Worm (Caenorhabditis elegans) whole organism, L4 larva: ENCODE data around the gene C34C12.12.
A peak's percentile ranks its signal among the peaks of the same experiment; 100 is the strongest.

Source experiments
- F37D6.2 ChIP-seq: sonication (generic microtip); optimal IDR thresholded peaks from 2 replicates; lab custom pipeline; 2016; ENCODE audit warnings: mild to moderate bottlenecking, missing genetic modification characterization, missing compliant biosample characterization
- F44E2.7 ChIP-seq: fragments of 200-800 bp; sonication (Bioruptor generic); IDR thresholded peaks from 2 replicates; pipeline ENCODE4 v2.1.2; 2022; ENCODE audit warnings: missing genetic modification characterization, missing compliant biosample characterization
- T20F7.1 ChIP-seq: fragments of 200-800 bp; sonication (Bioruptor generic); optimal IDR thresholded peaks from 2 replicates; lab custom pipeline; 2018; ENCODE audit warnings: mild to moderate bottlenecking, missing genetic modification characterization, missing compliant biosample characterization
- Y105C5A.15 ChIP-seq: fragments of 200-800 bp; sonication (Bioruptor generic); IDR thresholded peaks from 2 replicates; pipeline ENCODE4 v1.3.6; 2022; ENCODE audit warnings: missing genetic modification characterization, missing compliant biosample characterization
- Y75B8A.6 ChIP-seq: fragments of 200-800 bp; sonication (Bioruptor generic); IDR thresholded peaks from 2 replicates; pipeline ENCODE4 v1.3.6; 2022; ENCODE audit warnings: missing genetic modification reagents, missing genetic modification characterization, missing compliant biosample characterization
- ZK337.2 ChIP-seq: fragments of 200-800 bp; sonication (Bioruptor generic); IDR thresholded peaks from 2 replicates; pipeline ENCODE4 v1.3.6; 2022; ENCODE audit warnings: missing genetic modification reagents, missing genetic modification characterization, missing compliant biosample characterization
- ZK546.5 ChIP-seq, 2 experiments: sonication (generic microtip); optimal IDR thresholded peaks; 2 replicates each; lab custom pipeline; 2017; ENCODE audit warnings: missing biosample characterization in 2 of 2, missing genetic modification characterization in 2 of 2
- aha-1 ChIP-seq: fragments of 150-350 bp; peaks from one replicate; lab custom pipeline; 2014; ENCODE audit warnings: missing biosample characterization, missing genetic modification characterization
- aly-2 ChIP-seq: sonication (generic microtip); optimal IDR thresholded peaks from 2 replicates; lab custom pipeline; 2018; ENCODE audit warnings: missing biosample characterization, missing genetic modification characterization
- ama-1 ChIP-seq: fragments of 150-350 bp; optimal IDR thresholded peaks from 2 replicates; lab custom pipeline; 2014; ENCODE audit warnings: inconsistent platforms, mixed read lengths
- ceh-20 ChIP-seq: fragments of 200-800 bp; sonication (Bioruptor generic); IDR thresholded peaks from 2 replicates; pipeline ENCODE4 v1.3.6; 2022; ENCODE audit warnings: missing genetic modification reagents, missing genetic modification characterization, missing compliant biosample characterization
- ceh-28 ChIP-seq: fragments of 150-350 bp; optimal IDR thresholded peaks from 2 replicates; lab custom pipeline; 2014; ENCODE audit warnings: missing biosample characterization, missing genetic modification reagents, missing genetic modification characterization
- ceh-32 ChIP-seq: sonication (generic microtip); optimal IDR thresholded peaks from 2 replicates; lab custom pipeline; 2016; ENCODE audit warnings: mild to moderate bottlenecking, missing genetic modification characterization, missing compliant biosample characterization; ENCODE audit not compliant: poor library complexity
- ceh-44 ChIP-seq: fragments of 200-800 bp; sonication (Bioruptor generic); IDR thresholded peaks from 2 replicates; pipeline ENCODE4 v1.3.6; 2022; ENCODE audit warnings: missing genetic modification reagents, missing genetic modification characterization, missing compliant biosample characterization
- ceh-62 ChIP-seq: sonication (generic microtip); optimal IDR thresholded peaks from 2 replicates; lab custom pipeline; 2017; ENCODE audit warnings: missing biosample characterization, missing genetic modification characterization
- ceh-82 ChIP-seq: sonication (generic microtip); optimal IDR thresholded peaks from 2 replicates; lab custom pipeline; 2017; ENCODE audit warnings: missing biosample characterization, missing genetic modification characterization
- cey-2 ChIP-seq: sonication (generic microtip); optimal IDR thresholded peaks from 3 replicates; lab custom pipeline; 2017; ENCODE audit warnings: missing genetic modification characterization, mild to moderate bottlenecking, missing compliant biosample characterization, antibody characterized with exemption, borderline replicate concordance; ENCODE audit not compliant: insufficient read depth
- daf-12 ChIP-seq: fragments of 150-350 bp; optimal IDR thresholded peaks from 2 replicates; lab custom pipeline; 2014; ENCODE audit warnings: missing biosample characterization, missing genetic modification reagents, missing genetic modification characterization
- daf-16 ChIP-seq, 3 experiments: sonication (generic microtip); optimal IDR thresholded peaks; 2 replicates each; lab custom pipeline; 2016 to 2017; ENCODE audit warnings: missing genetic modification characterization in 3 of 3, missing genetic modification reagents in 3 of 3, mild to moderate bottlenecking in 2 of 3, missing compliant biosample characterization in 2 of 3, missing biosample characterization in 1 of 3, moderate library complexity in 1 of 3
- daf-19 ChIP-seq: fragments of 200-800 bp; sonication (Bioruptor generic); conservative IDR thresholded peaks from 2 replicates; pipeline ENCODE4 v1.3.6; 2022; ENCODE audit warnings: missing genetic modification characterization, missing compliant biosample characterization
- daf-8 ChIP-seq: fragments of 200-800 bp; sonication (Bioruptor generic); IDR thresholded peaks from 2 replicates; pipeline ENCODE4 v1.3.6; 2022; ENCODE audit warnings: missing genetic modification characterization, missing compliant biosample characterization
- dmd-6 ChIP-seq: fragments of 200-800 bp; sonication (Bioruptor generic); IDR thresholded peaks from 2 replicates; pipeline ENCODE4 v1.3.6; 2022; ENCODE audit warnings: missing genetic modification reagents, missing genetic modification characterization, missing compliant biosample characterization
- egl-43 ChIP-seq: fragments of 200-800 bp; sonication (Bioruptor generic); IDR thresholded peaks from 2 replicates; pipeline ENCODE4 v1.3.6; 2022; ENCODE audit warnings: missing genetic modification reagents, missing genetic modification characterization, missing compliant biosample characterization
- hlh-30 ChIP-seq: sonication (generic microtip); optimal IDR thresholded peaks from 2 replicates; lab custom pipeline; 2017; ENCODE audit warnings: antibody characterized with exemption, mild to moderate bottlenecking, missing genetic modification characterization, missing compliant biosample characterization; ENCODE audit not compliant: insufficient read depth
- jun-1 ChIP-seq: fragments of 150-350 bp; optimal IDR thresholded peaks from 2 replicates; lab custom pipeline; 2014; ENCODE audit warnings: missing biosample characterization, missing genetic modification reagents, missing genetic modification characterization
- lin-1 ChIP-seq: fragments of 200-800 bp; sonication (Bioruptor generic); IDR thresholded peaks from 2 replicates; pipeline ENCODE4 v1.3.6; 2022; ENCODE audit warnings: missing genetic modification reagents, missing genetic modification characterization, missing compliant biosample characterization
- lin-13 ChIP-seq: fragments of 150-350 bp; optimal IDR thresholded peaks from 2 replicates; lab custom pipeline; 2014; ENCODE audit warnings: missing biosample characterization, missing genetic modification reagents, missing genetic modification characterization
- lir-3 ChIP-seq: sonication (generic microtip); optimal IDR thresholded peaks from 2 replicates; lab custom pipeline; 2016; ENCODE audit warnings: mild to moderate bottlenecking, missing genetic modification characterization, missing compliant biosample characterization
- lsy-2 ChIP-seq, 2 experiments: fragments of 150-350 bp in 1 of 2; sonication (generic microtip) in 1 of 2; optimal IDR thresholded peaks; 2 replicates each; lab custom pipeline; 2014 to 2017; ENCODE audit warnings: missing biosample characterization in 2 of 2, missing genetic modification characterization in 2 of 2
- madf-9 ChIP-seq: fragments of 200-800 bp; sonication (Bioruptor generic); conservative IDR thresholded peaks from 2 replicates; pipeline ENCODE4 v1.3.6; 2022; ENCODE audit warnings: missing genetic modification reagents, missing genetic modification characterization, missing compliant biosample characterization
- mdl-1 ChIP-seq, 2 experiments: fragments of 150-350 bp in 1 of 2; sonication (generic microtip) in 1 of 2; optimal IDR thresholded peaks; 2 replicates each; lab custom pipeline; 2014 to 2017; ENCODE audit warnings: missing biosample characterization in 2 of 2, missing genetic modification characterization in 2 of 2
- mep-1 ChIP-seq: fragments of 150-350 bp; sonication (generic microtip); optimal IDR thresholded peaks from 3 replicates; lab custom pipeline; 2014; ENCODE audit warnings: missing biosample characterization, missing genetic modification characterization
- mes-2 ChIP-seq: sonication (generic microtip); optimal IDR thresholded peaks from 2 replicates; lab custom pipeline; 2016; ENCODE audit warnings: missing genotype, mild to moderate bottlenecking, missing genetic modification characterization, missing compliant biosample characterization; ENCODE audit not compliant: poor library complexity, severe bottlenecking
- nhr-111 ChIP-seq: fragments of 200-800 bp; sonication (Bioruptor generic); optimal IDR thresholded peaks from 2 replicates; lab custom pipeline; 2018; ENCODE audit warnings: mild to moderate bottlenecking, missing genetic modification characterization, missing compliant biosample characterization
- nhr-237 ChIP-seq: sonication (generic microtip); optimal IDR thresholded peaks from 2 replicates; lab custom pipeline; 2017; ENCODE audit warnings: missing biosample characterization, missing genetic modification characterization
- nhr-25 ChIP-seq: sonication (generic microtip); optimal IDR thresholded peaks from 2 replicates; lab custom pipeline; 2017; ENCODE audit warnings: missing genetic modification characterization, mild to moderate bottlenecking, missing compliant biosample characterization, antibody characterized with exemption, moderate library complexity, borderline replicate concordance; ENCODE audit not compliant: insufficient read depth
- nhr-42 ChIP-seq: fragments of 200-800 bp; sonication (Bioruptor generic); IDR thresholded peaks from 2 replicates; pipeline ENCODE4 v1.3.6; 2022; ENCODE audit warnings: missing genetic modification characterization, missing compliant biosample characterization
- nhr-6 ChIP-seq: fragments of 150-350 bp; optimal IDR thresholded peaks from 2 replicates; lab custom pipeline; 2014; ENCODE audit warnings: missing biosample characterization, missing genetic modification characterization
- nhr-76 ChIP-seq: fragments of 150-350 bp; optimal IDR thresholded peaks from 2 replicates; lab custom pipeline; 2014; ENCODE audit warnings: missing biosample characterization, missing genetic modification characterization
- pha-4 ChIP-seq, 2 experiments: fragments of 150-350 bp in 1 of 2; fragments of 200-800 bp in 1 of 2; sonication (Bioruptor generic) in 1 of 2; IDR thresholded peaks in 1 of 2; optimal IDR thresholded peaks in 1 of 2; 2 replicates each; pipeline versions ENCODE4 v1.3.6 to Lab custom; 2014 to 2022; ENCODE audit warnings: missing genetic modification characterization in 2 of 2, missing genetic modification reagents in 2 of 2, missing biosample characterization in 1 of 2, missing compliant biosample characterization in 1 of 2
- php-3 ChIP-seq: fragments of 200-800 bp; sonication (Bioruptor generic); IDR thresholded peaks from 2 replicates; pipeline ENCODE4 v1.3.6; 2022; ENCODE audit warnings: missing genetic modification reagents, missing genetic modification characterization, missing compliant biosample characterization
- sdz-12 ChIP-seq: fragments of 200-800 bp; sonication (Bioruptor generic); optimal IDR thresholded peaks from 2 replicates; lab custom pipeline; 2018; ENCODE audit warnings: mild to moderate bottlenecking, missing genetic modification characterization, missing compliant biosample characterization
- snpc-1.2 ChIP-seq: fragments of 200-800 bp; sonication (Bioruptor generic); IDR thresholded peaks from 2 replicates; pipeline ENCODE4 v1.3.6; 2022; ENCODE audit warnings: missing genetic modification reagents, missing genetic modification characterization, missing compliant biosample characterization
- spr-3 ChIP-seq: fragments of 200-800 bp; sonication (Bioruptor generic); optimal IDR thresholded peaks from 2 replicates; lab custom pipeline; 2018; ENCODE audit warnings: mild to moderate bottlenecking, missing genetic modification characterization, missing compliant biosample characterization
- tra-1 ChIP-seq: fragments of 200-800 bp; sonication (Bioruptor generic); IDR thresholded peaks from 2 replicates; pipeline ENCODE4 v1.3.6; 2022; ENCODE audit warnings: missing genetic modification reagents, missing genetic modification characterization, missing compliant biosample characterization
- unc-39 ChIP-seq: sonication (generic microtip); optimal IDR thresholded peaks from 2 replicates; lab custom pipeline; 2017; ENCODE audit warnings: missing biosample characterization, missing genetic modification characterization
- unc-62 ChIP-seq, 3 experiments: fragments of 150-350 bp in 1 of 3; sonication (generic microtip); optimal IDR thresholded peaks in 2 of 3; peaks in 1 of 3; 1 replicate in 1 of 3; 2 replicates in 2 of 3; lab custom pipeline; 2014 to 2017; ENCODE audit warnings: missing biosample characterization in 3 of 3, missing genetic modification characterization in 3 of 3, missing genetic modification reagents in 3 of 3, missing genotype in 1 of 3
- zag-1 ChIP-seq: fragments of 150-350 bp; optimal IDR thresholded peaks from 2 replicates; lab custom pipeline; 2014; ENCODE audit warnings: missing biosample characterization, missing genetic modification characterization
- zfp-3 ChIP-seq: fragments of 200-800 bp; sonication (Bioruptor generic); conservative IDR thresholded peaks from 2 replicates; pipeline ENCODE4 v1.3.6; 2022; ENCODE audit warnings: missing genetic modification reagents, missing genetic modification characterization, missing compliant biosample characterization

Gene C34C12.12

DNA sequence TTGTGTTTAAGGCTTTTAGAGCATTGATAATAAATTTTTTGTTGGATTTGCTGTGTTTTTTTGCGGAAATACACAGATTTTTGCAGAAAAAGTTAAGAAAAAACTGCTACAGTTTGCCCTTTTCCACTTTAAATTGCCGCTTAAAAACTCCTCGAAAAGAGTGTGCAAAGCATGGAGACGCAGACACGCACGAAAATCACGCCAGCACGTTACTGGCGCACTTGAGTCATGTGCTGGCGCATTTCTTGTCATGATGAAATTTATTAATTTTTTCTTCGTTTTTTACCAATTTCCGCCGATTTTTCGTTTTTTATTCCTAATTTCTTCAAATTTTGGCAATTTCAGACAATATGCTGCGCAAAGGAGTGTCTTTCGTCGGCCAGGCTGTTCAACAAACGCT, 7.1 kb downstream of the C34C12.12 start, which contains the start of gene C34C12.8 (continued):
- peak; percentile 92 for TF ChIP-seq nhr-42 (GFP tag; lab: Robert Waterston, UW)
- TF ChIP-seq sdz-12 (GFP tag; lab: Kevin White, UChicago) = no peak
- peak; percentile 84 for TF ChIP-seq egl-43 (GFP tag; lab: Robert Waterston, UW)
- TF ChIP-seq lin-13 (GFP tag; lab: Kevin White, UChicago) = peak; percentile 91
- TF ChIP-seq snpc-1.2 = peak; percentile 64
- TF ChIP-seq pha-4 (GFP tag; IDR thresholded peaks at IDR 0.05; lab: Robert Waterston, UW) = peak; percentile 93
- TF ChIP-seq pha-4 (tag; optimal IDR thresholded peaks at IDR 0.05; lab: Kevin White, UChicago) = peak; percentile 40
- TF ChIP-seq lsy-2 (tag; optimal IDR thresholded peaks at IDR 0.05; lab: Kevin White, UChicago) = peak; percentile 72 to 97
- peak; percentile 93 for TF ChIP-seq zfp-3 (GFP tag; lab: Robert Waterston, UW)
- TF ChIP-seq lir-3 (tag; lab: Kevin White, UChicago) = peak; percentile 65
- peak; percentile 94 for TF ChIP-seq nhr-6
- TF ChIP-seq lin-1 (GFP tag; lab: Robert Waterston, UW) = peak; percentile 86
- TF ChIP-seq unc-62 (GFP tag; optimal IDR thresholded peaks at IDR 0.05 in 1 of 2; lab: Kevin White, UChicago) = peak in 1 of 2 experiments; percentile 98
- TF ChIP-seq unc-62 (tag; optimal IDR thresholded peaks at IDR 0.05; lab: Kevin White, UChicago) = no peak
- TF ChIP-seq ceh-82 (tag; lab: Kevin White, UChicago) = no peak
- no peak for TF ChIP-seq aly-2 (tag; lab: Kevin White, UChicago)
- peak; percentile 72; the same call in 1 of the 2 replicates for TF ChIP-seq daf-19
- no peak for TF ChIP-seq Y75B8A.6 (GFP tag; lab: Robert Waterston, UW)
- no peak for TF ChIP-seq Y105C5A.15 (GFP tag; lab: Robert Waterston, UW)
- peak; percentile 83 for TF ChIP-seq spr-3 (GFP tag; lab: Kevin White, UChicago)
- TF ChIP-seq zag-1 = peak; percentile 76
- TF ChIP-seq nhr-237 = no peak
- peak; percentile 67; the same call in 1 of the 2 replicates for TF ChIP-seq ZK337.2 (GFP tag; lab: Robert Waterston, UW)
- TF ChIP-seq dmd-6 = peak; percentile 91
- TF ChIP-seq php-3 (GFP tag; lab: Robert Waterston, UW) = peak; percentile 89
- peak; percentile 92 for TF ChIP-seq ceh-20
- peak in 1 of 2 experiments; percentile 42 for TF ChIP-seq ZK546.5 (tag; optimal IDR thresholded peaks at IDR 0.05; lab: Kevin White, UChicago)
- no peak for TF ChIP-seq ceh-28 (tag; lab: Kevin White, UChicago)
- TF ChIP-seq mdl-1 (tag; optimal IDR thresholded peaks at IDR 0.05; lab: Kevin White, UChicago) = no peak
- TF ChIP-seq hlh-30 (tag; lab: Kevin White, UChicago) = peak; percentile 85
- peak; percentile 86 for TF ChIP-seq jun-1
- TF ChIP-seq cey-2 (tag; lab: Kevin White, UChicago) = no peak
- TF ChIP-seq daf-12 (tag; lab: Kevin White, UChicago) = no peak
- peak; percentile 34 for TF ChIP-seq nhr-76
- peak; percentile 83 for TF ChIP-seq T20F7.1
- TF ChIP-seq daf-8 (GFP tag; lab: Robert Waterston, UW) = no peak
- peak; percentile 97 for TF ChIP-seq aha-1 (tag; lab: Kevin White, UChicago)
- no peak for TF ChIP-seq ceh-62
- no peak for TF ChIP-seq nhr-111
- TF ChIP-seq F37D6.2 (tag; lab: Kevin White, UChicago) = peak; percentile 92
- TF ChIP-seq daf-16 (GFP tag; optimal IDR thresholded peaks at IDR 0.05; lab: Kevin White, UChicago) = peak in 1 of 2 experiments; percentile 82
- peak; percentile 35 for TF ChIP-seq daf-16 (tag; optimal IDR thresholded peaks at IDR 0.05; lab: Kevin White, UChicago)
- peak; percentile 92 for TF ChIP-seq tra-1 (GFP tag; lab: Robert Waterston, UW)
- TF ChIP-seq ceh-44 (GFP tag; lab: Robert Waterston, UW) = no peak
- peak; percentile 87 for TF ChIP-seq madf-9
- TF ChIP-seq unc-39 (tag; lab: Kevin White, UChicago) = no peak
- TF ChIP-seq F44E2.7 (GFP tag; lab: Robert Waterston, UW) = no peak
- no peak for TF ChIP-seq ceh-32
- TF ChIP-seq mep-1 = peak; percentile 94
- peak; percentile 87 for TF ChIP-seq ama-1 (lab: Kevin White, UChicago)
- peak; percentile 95 for TF ChIP-seq mes-2 (tag; lab: Kevin White, UChicago)
- peak; percentile 75 for TF ChIP-seq nhr-25 (tag; lab: Kevin White, UChicago)
